Worm (Caenorhabditis elegans) whole organism, mixed stage, embryonic: ENCODE data around the gene Y43C5B.3.

ENCODE experiments used
- M03D4.4 ChIP-seq: sonication (generic microtip); optimal IDR thresholded peaks from 2 replicates; lab custom pipeline; 2017; ENCODE audit warnings: mild to moderate bottlenecking, missing genetic modification characterization, missing compliant biosample characterization
- bed-3 ChIP-seq: fragments of 200-800 bp; sonication (Bioruptor generic); optimal IDR thresholded peaks from 3 replicates; lab custom pipeline; 2018; ENCODE audit warnings: mild to moderate bottlenecking, missing genetic modification characterization, moderate library complexity, missing compliant biosample characterization
- blmp-1 ChIP-seq: fragments of 150-350 bp; optimal IDR thresholded peaks from 2 replicates; lab custom pipeline; 2014; ENCODE audit warnings: missing biosample characterization, missing genetic modification characterization
- ceh-39 ChIP-seq: fragments of 150-350 bp; optimal IDR thresholded peaks from 2 replicates; lab custom pipeline; 2014; ENCODE audit warnings: missing biosample characterization, missing genetic modification characterization
- ces-1 ChIP-seq: fragments of 150-350 bp; optimal IDR thresholded peaks from 2 replicates; lab custom pipeline; 2014; ENCODE audit warnings: missing biosample characterization, missing genetic modification reagents, missing genetic modification characterization
- cnd-1 ChIP-seq: fragments of 200-800 bp; sonication (Bioruptor generic); optimal IDR thresholded peaks from 2 replicates; lab custom pipeline; 2018; ENCODE audit warnings: mild to moderate bottlenecking, missing genetic modification characterization, missing compliant biosample characterization
- drap-1 ChIP-seq: fragments of 200-800 bp; sonication (Bioruptor generic); optimal IDR thresholded peaks from 3 replicates; lab custom pipeline; 2018; ENCODE audit warnings: mild to moderate bottlenecking, missing genetic modification characterization, missing compliant biosample characterization
- elt-1 ChIP-seq: sonication (generic microtip); optimal IDR thresholded peaks from 2 replicates; lab custom pipeline; 2017; ENCODE audit warnings: missing genetic modification characterization, mild to moderate bottlenecking, missing compliant biosample characterization, antibody characterized with exemption, moderate library complexity, borderline replicate concordance; ENCODE audit not compliant: insufficient read depth
- elt-3 ChIP-seq: fragments of 150-350 bp; optimal IDR thresholded peaks from 2 replicates; lab custom pipeline; 2014; ENCODE audit warnings: missing biosample characterization, missing genetic modification characterization
- ham-2 ChIP-seq: fragments of 200-800 bp; sonication (Bioruptor generic); optimal IDR thresholded peaks from 2 replicates; lab custom pipeline; 2018; ENCODE audit warnings: mild to moderate bottlenecking, missing genetic modification characterization, missing compliant biosample characterization
- hlh-1 ChIP-seq: fragments of 150-350 bp; optimal IDR thresholded peaks from 2 replicates; lab custom pipeline; 2014; ENCODE audit warnings: missing biosample characterization, missing genetic modification reagents, missing genetic modification characterization
- lin-13 ChIP-seq: fragments of 150-350 bp; optimal IDR thresholded peaks from 2 replicates; lab custom pipeline; 2014; ENCODE audit warnings: missing biosample characterization, missing genetic modification characterization
- lsy-2 ChIP-seq: fragments of 150-350 bp; optimal IDR thresholded peaks from 2 replicates; lab custom pipeline; 2014; ENCODE audit warnings: missing biosample characterization, missing genetic modification characterization
- mab-5 ChIP-seq: fragments of 150-350 bp; optimal IDR thresholded peaks from 2 replicates; lab custom pipeline; 2014; ENCODE audit warnings: missing biosample characterization, missing genetic modification characterization
- mep-1 ChIP-seq: fragments of 150-350 bp; optimal IDR thresholded peaks from 2 replicates; lab custom pipeline; 2017; ENCODE audit warnings: missing biosample characterization, missing genetic modification reagents, missing genetic modification characterization, inconsistent platforms
- mls-2 ChIP-seq: sonication (generic microtip); optimal IDR thresholded peaks from 2 replicates; lab custom pipeline; 2016; ENCODE audit warnings: mild to moderate bottlenecking, missing genetic modification characterization, moderate library complexity, missing compliant biosample characterization
- nhr-237 ChIP-seq: fragments of 150-350 bp; optimal IDR thresholded peaks from 2 replicates; lab custom pipeline; 2014; ENCODE audit warnings: missing biosample characterization, missing genetic modification characterization
- nhr-28 ChIP-seq: fragments of 150-350 bp; optimal IDR thresholded peaks from 2 replicates; lab custom pipeline; 2014; ENCODE audit warnings: missing biosample characterization, missing genetic modification characterization
- nhr-76 ChIP-seq: sonication (generic microtip); optimal IDR thresholded peaks from 2 replicates; lab custom pipeline; 2017; ENCODE audit warnings: missing biosample characterization, missing genetic modification characterization
- pha-4 ChIP-seq: fragments of 150-350 bp; optimal IDR thresholded peaks from 2 replicates; lab custom pipeline; 2018; ENCODE audit warnings: missing biosample characterization, missing genetic modification reagents, missing genetic modification characterization
- sem-2 ChIP-seq: fragments of 200-800 bp; sonication (Bioruptor generic); optimal IDR thresholded peaks from 2 replicates; lab custom pipeline; 2018; ENCODE audit warnings: mild to moderate bottlenecking, missing genetic modification characterization, missing compliant biosample characterization
- sptf-1 ChIP-seq: sonication (generic microtip); optimal IDR thresholded peaks from 2 replicates; lab custom pipeline; 2017; ENCODE audit warnings: mild to moderate bottlenecking, missing genetic modification characterization, moderate library complexity, missing compliant biosample characterization
- tbx-8 ChIP-seq: fragments of 200-800 bp; sonication (Bioruptor generic); optimal IDR thresholded peaks from 2 replicates; lab custom pipeline; 2018; ENCODE audit warnings: mild to moderate bottlenecking, missing genetic modification characterization, moderate library complexity, missing compliant biosample characterization
- unc-120 ChIP-seq: sonication (generic microtip); optimal IDR thresholded peaks from 2 replicates; lab custom pipeline; 2017; ENCODE audit warnings: missing genetic modification characterization, missing compliant biosample characterization; ENCODE audit not compliant: poor library complexity, severe bottlenecking
- unc-39 ChIP-seq: fragments of 150-350 bp; optimal IDR thresholded peaks from 2 replicates; lab custom pipeline; 2014; ENCODE audit warnings: missing biosample characterization, missing genetic modification characterization
- unc-62 ChIP-seq: fragments of 150-350 bp; optimal IDR thresholded peaks from 2 replicates; lab custom pipeline; 2014; ENCODE audit warnings: missing biosample characterization, missing genetic modification reagents, missing genetic modification characterization
- zip-8 ChIP-seq: fragments of 150-350 bp; optimal IDR thresholded peaks from 2 replicates; lab custom pipeline; 2014; ENCODE audit warnings: missing biosample characterization, missing genetic modification characterization
- ztf-11 ChIP-seq: fragments of 150-350 bp; optimal IDR thresholded peaks from 2 replicates; lab custom pipeline; 2014; ENCODE audit warnings: missing biosample characterization, missing genetic modification characterization

The Y43C5B.3 gene

ce11 chrIV:10394858-10395257, 44.5 kb downstream of the Y43C5B.3 start, which contains the start of gene R10H10.4:
Gene R10H10.4, minus strand, starts transcription at chrIV:10394958.
- TF ChIP-seq mab-5 (tag; lab: Kevin White, UChicago) (no peak), nhr-76 (tag; lab: Kevin White, UChicago) (no peak), elt-1 (tag; lab: Kevin White, UChicago) (no peak), ceh-39 (tag; lab: Kevin White, UChicago) (no peak), sptf-1 (no peak), hlh-1 (tag; lab: Kevin White, UChicago) (no peak), elt-3 (no peak), nhr-28 (tag; lab: Kevin White, UChicago) (no peak), zip-8 (no peak), unc-39 (tag; lab: Kevin White, UChicago) (no peak), pha-4 (tag; lab: Kevin White, UChicago) (no peak), drap-1 (GFP tag; lab: Kevin White, UChicago) (no peak), lsy-2 (tag; lab: Kevin White, UChicago) (no peak), M03D4.4 (tag; lab: Kevin White, UChicago) (no peak)
- TF ChIP-seq, all 35 proteins: peak for 0

DNA sequence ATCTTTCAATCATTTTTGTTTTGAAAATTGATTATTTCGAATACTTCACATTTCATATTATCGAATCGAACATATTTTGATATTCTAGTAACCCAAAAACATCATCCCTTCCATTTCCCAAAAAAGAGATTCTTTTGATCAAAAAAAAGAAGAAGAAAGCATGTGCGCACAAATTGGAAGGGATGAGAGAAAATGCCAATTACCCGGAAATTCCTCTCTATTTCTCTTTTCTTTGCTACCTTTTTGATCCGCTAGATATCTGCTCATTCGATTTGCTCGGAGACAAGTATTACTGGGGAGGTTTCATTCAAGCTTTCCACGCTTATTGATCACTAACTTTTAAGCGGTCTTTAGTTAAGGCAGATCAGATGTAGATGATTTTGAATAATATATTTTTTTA, 46.4 kb downstream of the Y43C5B.3 start:
- TF ChIP-seq ces-1 (GFP tag; lab: Kevin White, UChicago) (peak; percentile 85), ham-2 (no peak), tbx-8 (no peak), unc-62 (GFP tag; lab: Kevin White, UChicago) (no peak), unc-120 (tag; lab: Kevin White, UChicago) (no peak)

- TF ChIP-seq nhr-28 (tag; lab: Kevin White, UChicago): no peak
- TF ChIP-seq ces-1 (GFP tag; lab: Kevin White, UChicago): peak; percentile 73
- TF ChIP-seq, all 35 proteins: peak for 1
These were observed 47.9 kb downstream of the Y43C5B.3 start for ce11 chrIV:10398244-10398643.

DNA sequence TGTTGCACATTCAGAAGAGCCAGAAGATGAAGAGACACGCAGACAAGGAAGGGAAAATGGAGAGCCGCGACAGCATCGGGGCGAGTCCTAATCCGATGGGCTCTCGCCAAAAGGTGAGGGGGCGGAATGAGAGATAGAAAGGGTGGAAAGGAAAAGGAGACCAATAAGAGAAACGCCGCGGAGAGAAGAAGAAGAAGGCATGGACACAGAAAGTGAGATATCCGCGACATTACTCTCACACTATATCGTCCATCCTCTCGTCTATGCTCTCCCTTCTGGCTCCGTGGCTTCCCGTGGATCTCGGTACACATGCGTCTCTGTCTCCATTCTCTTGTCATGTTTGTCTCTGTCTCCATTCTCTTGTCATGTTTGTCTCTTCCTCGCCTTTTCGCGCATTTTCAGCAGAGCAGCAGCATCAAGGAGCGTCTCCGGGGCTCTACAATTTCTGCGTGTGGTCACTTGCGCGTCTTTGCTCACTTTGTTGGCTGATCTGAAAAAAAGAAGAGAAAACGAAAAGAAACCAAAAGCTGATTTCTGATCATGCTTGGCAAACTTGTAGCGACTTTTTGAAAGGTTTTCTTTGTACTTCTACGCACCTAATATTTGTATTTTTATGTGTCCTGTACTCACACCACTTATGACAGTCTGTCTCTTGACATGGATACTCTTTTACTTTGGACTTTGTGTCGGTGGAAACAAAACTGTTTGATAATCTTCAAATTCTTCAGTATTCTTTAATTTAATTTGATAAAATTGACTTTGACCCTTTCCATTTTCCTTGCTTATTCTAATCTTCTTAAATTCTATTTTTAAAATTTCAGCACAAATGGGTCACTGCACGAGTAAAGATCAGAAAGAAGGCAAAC, 53.0 kb downstream of the Y43C5B.3 start, which contains the start of gene gpa-7:
Gene gpa-7 (plus strand): TSS at position 816 of the 866 bp plus-strand sequence.
- TF ChIP-seq tbx-8 (no peak), ham-2 (peak; percentile 53), drap-1 (GFP tag; lab: Kevin White, UChicago) (peak; percentile 10), pha-4 (tag; lab: Kevin White, UChicago) (peak; percentile 14), hlh-1 (tag; lab: Kevin White, UChicago) (no peak), bed-3 (GFP tag; lab: Kevin White, UChicago) (no peak), lsy-2 (tag; lab: Kevin White, UChicago) (no peak), mab-5 (tag; lab: Kevin White, UChicago) (no peak), sptf-1 (peak; percentile 42), blmp-1 (tag; lab: Kevin White, UChicago) (peak; percentile 71), cnd-1 (tag; lab: Kevin White, UChicago) (peak; percentile 8), mls-2 (tag; lab: Kevin White, UChicago) (peak; percentile 67), mep-1 (tag; lab: Kevin White, UChicago) (peak; percentile 42), elt-1 (tag; lab: Kevin White, UChicago) (no peak), unc-120 (tag; lab: Kevin White, UChicago) (peak; percentile 92), sem-2 (GFP tag; lab: Kevin White, UChicago) (no peak), ztf-11 (tag; lab: Kevin White, UChicago) (no peak), unc-62 (GFP tag; lab: Kevin White, UChicago) (peak; percentile 52), lin-13 (tag; lab: Kevin White, UChicago) (peak; percentile 29), nhr-237 (tag; lab: Kevin White, UChicago) (no peak), ces-1 (GFP tag; lab: Kevin White, UChicago) (peak; percentile 83), ceh-39 (tag; lab: Kevin White, UChicago) (no peak), unc-39 (tag; lab: Kevin White, UChicago) (no peak)
